6 worm cellular contexts compared by ENCODE assay signal in the genomic region with DNA sequence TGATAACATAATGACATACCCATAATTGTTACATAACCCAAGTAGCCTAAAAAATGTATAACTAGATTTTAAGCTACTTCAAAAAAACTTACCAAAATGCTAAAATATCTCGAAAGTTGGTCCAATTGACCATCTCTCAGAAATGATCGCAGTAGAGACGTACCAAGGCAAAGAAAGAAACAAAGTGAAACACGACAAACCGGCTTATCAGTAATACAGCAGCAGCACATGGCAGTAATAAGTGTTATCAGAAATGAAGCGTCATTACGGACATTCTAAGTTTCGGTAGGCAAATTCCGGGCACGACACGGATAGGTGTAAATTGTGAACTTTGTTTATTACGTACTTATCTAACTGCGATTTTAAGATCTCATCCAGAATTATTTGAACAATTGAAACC.
TF ChIP-seq lines count a peak whose summit lies in the region.

Gene cln-3.1, minus strand, starts transcription at position 171 of the 400 bp plus-strand sequence.

TF ChIP-seq in whole organism, L1 larva, 84 proteins besides CTCF, POLR2A, EP300 and RAD21:
- no peak for TF ChIP-seq nhr-76 (tag; optimal IDR thresholded peaks at IDR 0.05; lab: Kevin White, UChicago)
- TF ChIP-seq egl-13 (tag; optimal IDR thresholded peaks at IDR 0.05; lab: Kevin White, UChicago) = no peak
- TF ChIP-seq elt-2 (tag; optimal IDR thresholded peaks at IDR 0.05; lab: Kevin White, UChicago) = peak; percentile 56
- no peak for TF ChIP-seq fkh-4 (tag; optimal IDR thresholded peaks at IDR 0.05; lab: Kevin White, UChicago; ENCODE audit: borderline replicate concordance)
- no peak for TF ChIP-seq nhr-90 (tag; optimal IDR thresholded peaks at IDR 0.05; lab: Kevin White, UChicago; ENCODE audit: poor library complexity)
- no peak for TF ChIP-seq unc-62 (GFP tag; optimal IDR thresholded peaks at IDR 0.05; lab: Kevin White, UChicago)

TF ChIP-seq in whole organism, L2 larva, 48 proteins besides CTCF, POLR2A, EP300 and RAD21:
- TF ChIP-seq fos-1 (tag; optimal IDR thresholded peaks at IDR 0.05; lab: Kevin White, UChicago) (peak; percentile 83), ztf-4 (tag; optimal IDR thresholded peaks at IDR 0.05; lab: Kevin White, UChicago) (no peak), aly-2 (tag; optimal IDR thresholded peaks at IDR 0.05; lab: Kevin White, UChicago) (no peak), skn-1 (tag; optimal IDR thresholded peaks at IDR 0.05; lab: Kevin White, UChicago) (no peak), nhr-23 (tag; optimal IDR thresholded peaks at IDR 0.05; lab: Kevin White, UChicago) (no peak), Y55F3AM.14 (GFP tag; optimal IDR thresholded peaks at IDR 0.05; lab: Kevin White, UChicago) (no peak), dmd-4 (tag; optimal IDR thresholded peaks at IDR 0.05; lab: Kevin White, UChicago) (no peak), lsy-2 (tag; optimal IDR thresholded peaks at IDR 0.05; lab: Kevin White, UChicago) (no peak), unc-62 (GFP tag; optimal IDR thresholded peaks at IDR 0.05; lab: Kevin White, UChicago) (no peak), crh-2 (tag; optimal IDR thresholded peaks at IDR 0.05; lab: Kevin White, UChicago) (no peak), sma-9 (GFP tag; optimal IDR thresholded peaks at IDR 0.05; lab: Kevin White, UChicago) (peak; percentile 29), sma-9 (tag; optimal IDR thresholded peaks at IDR 0.05; lab: Kevin White, UChicago) (no peak), peb-1 (tag; optimal IDR thresholded peaks at IDR 0.05; lab: Kevin White, UChicago) (no peak)
TF ChIP-seq in whole organism, L2 larva: peak in this region for 2.

TF ChIP-seq in whole organism, L3 larva, 47 proteins besides CTCF, POLR2A, EP300 and RAD21:
- TF ChIP-seq tbx-2 (tag; optimal IDR thresholded peaks at IDR 0.05; lab: Kevin White, UChicago) (no peak), nhr-237 (tag; optimal IDR thresholded peaks at IDR 0.05; lab: Kevin White, UChicago) (no peak), snpc-4 (tag; optimal IDR thresholded peaks at IDR 0.05; lab: Kevin White, UChicago) (no peak), elt-2 (tag; optimal IDR thresholded peaks at IDR 0.05; lab: Kevin White, UChicago) (peak; percentile 64), hmg-11 (tag; optimal IDR thresholded peaks at IDR 0.05; lab: Kevin White, UChicago) (no peak), fkh-10 (GFP tag; optimal IDR thresholded peaks at IDR 0.05; lab: Kevin White, UChicago) (no peak), zag-1 (tag; optimal IDR thresholded peaks at IDR 0.05; lab: Kevin White, UChicago) (no peak), pqm-1 (tag; optimal IDR thresholded peaks at IDR 0.05; lab: Kevin White, UChicago) (peak; percentile 28), fkh-2 (tag; optimal IDR thresholded peaks at IDR 0.05; lab: Kevin White, UChicago) (no peak), elt-3 (tag; optimal IDR thresholded peaks at IDR 0.05; lab: Kevin White, UChicago) (no peak), lin-39 (tag; optimal IDR thresholded peaks at IDR 0.05; lab: Kevin White, UChicago) (no peak), egl-5 (tag; optimal IDR thresholded peaks at IDR 0.05; lab: Kevin White, UChicago) (no peak), lsy-12 (tag; optimal IDR thresholded peaks at IDR 0.05; lab: Kevin White, UChicago) (no peak)

TF ChIP-seq in whole organism, L4 larva, 104 proteins besides CTCF, POLR2A, EP300 and RAD21:
- peak; percentile 81 for TF ChIP-seq mxl-3 (GFP tag; optimal IDR thresholded peaks at IDR 0.05; lab: Kevin White, UChicago)
- no peak for TF ChIP-seq arid-1 (GFP tag; conservative IDR thresholded peaks at IDR 0.05; lab: Robert Waterston, UW)
- no peak for TF ChIP-seq ctbp-1 (GFP tag; IDR thresholded peaks at IDR 0.05; lab: Robert Waterston, UW)
- peak in 1 of 2 experiments; percentile 10 for TF ChIP-seq unc-62 (GFP tag; optimal IDR thresholded peaks at IDR 0.05 in 1 of 2; lab: Kevin White, UChicago)
- no peak for TF ChIP-seq unc-62 (tag; optimal IDR thresholded peaks at IDR 0.05; lab: Kevin White, UChicago)
- no peak for TF ChIP-seq ceh-20 (GFP tag; IDR thresholded peaks at IDR 0.05; lab: Robert Waterston, UW)
- TF ChIP-seq hlh-11 (tag; optimal IDR thresholded peaks at IDR 0.05; lab: Kevin White, UChicago) = no peak
- TF ChIP-seq ces-1 (GFP tag; optimal IDR thresholded peaks at IDR 0.05; lab: Kevin White, UChicago) = no peak
- TF ChIP-seq egl-43 (GFP tag; IDR thresholded peaks at IDR 0.05; lab: Robert Waterston, UW) = no peak
- TF ChIP-seq rbr-2 (tag; optimal IDR thresholded peaks at IDR 0.05; lab: Kevin White, UChicago) = no peak
- no peak for TF ChIP-seq zfp-2 (tag; optimal IDR thresholded peaks at IDR 0.05; lab: Kevin White, UChicago)
- TF ChIP-seq lsy-2 (tag; optimal IDR thresholded peaks at IDR 0.05; lab: Kevin White, UChicago) = no peak
- no peak for TF ChIP-seq snpc-4 (tag; optimal IDR thresholded peaks at IDR 0.05; lab: Kevin White, UChicago)
- no peak for TF ChIP-seq ztf-7 (tag; optimal IDR thresholded peaks at IDR 0.05; lab: Kevin White, UChicago)
- peak; percentile 37 for TF ChIP-seq nhr-28 (tag; optimal IDR thresholded peaks at IDR 0.05; lab: Kevin White, UChicago)
- no peak for TF ChIP-seq nhr-77 (tag; optimal IDR thresholded peaks at IDR 0.05; lab: Kevin White, UChicago)
- no peak for TF ChIP-seq nhr-48 (tag; optimal IDR thresholded peaks at IDR 0.05; lab: Kevin White, UChicago)
- no peak for TF ChIP-seq sdz-12 (GFP tag; optimal IDR thresholded peaks at IDR 0.05; lab: Kevin White, UChicago)
- TF ChIP-seq dmd-6 (GFP tag; IDR thresholded peaks at IDR 0.05; lab: Robert Waterston, UW) = peak; percentile 66
- peak; percentile 63 for TF ChIP-seq pqm-1 (tag; optimal IDR thresholded peaks at IDR 0.05; lab: Kevin White, UChicago)

TF ChIP-seq in whole organism, late embryonic, 69 proteins besides CTCF, POLR2A, EP300 and RAD21:
- TF ChIP-seq ceh-19 (GFP tag; optimal IDR thresholded peaks at IDR 0.05; lab: Kevin White, UChicago) (no peak), ahr-1 (tag; optimal IDR thresholded peaks at IDR 0.05; lab: Kevin White, UChicago) (no peak), T23F11.4 (GFP tag; optimal IDR thresholded peaks at IDR 0.05; lab: Kevin White, UChicago) (no peak), elt-2 (tag; optimal IDR thresholded peaks at IDR 0.05; lab: Kevin White, UChicago) (peak; percentile 78), pha-4 (tag; optimal IDR thresholded peaks at IDR 0.05; lab: Kevin White, UChicago) (no peak)

TF ChIP-seq in whole organism, young adult, 124 proteins besides CTCF, POLR2A, EP300 and RAD21:
- TF ChIP-seq nhr-80 (tag; optimal IDR thresholded peaks at IDR 0.05; lab: Kevin White, UChicago) = peak; percentile 61
- TF ChIP-seq lin-35 (GFP tag; optimal IDR thresholded peaks at IDR 0.05; lab: Kevin White, UChicago) = no peak
